Worm (Caenorhabditis elegans) whole organism, midembryonic: ENCODE results near the gene C25H3.11.

Experiments used
- flt-1 ChIP-seq: fragments of 200-800 bp; sonication (Bioruptor generic); IDR thresholded peaks from 2 replicates; pipeline ENCODE4 v1.3.6; 2022; ENCODE audit warnings: missing genetic modification characterization, missing compliant biosample characterization
- med-1 ChIP-seq: sonication (generic microtip); optimal IDR thresholded peaks from 2 replicates; lab custom pipeline; 2017; ENCODE audit warnings: missing genetic modification characterization, mild to moderate bottlenecking, missing compliant biosample characterization, antibody characterized with exemption, missing genetic modification reagents; ENCODE audit not compliant: insufficient read depth
- ztf-29 ChIP-seq: fragments of 200-800 bp; sonication (Bioruptor generic); IDR thresholded peaks from 2 replicates; pipeline ENCODE4 v1.3.6; 2022; ENCODE audit warnings: missing genetic modification reagents, missing genetic modification characterization, missing compliant biosample characterization

ce11 chrII:5712126-5712525, 23.3 kb upstream of the C25H3.11 start:
- TF ChIP-seq flt-1 (no peak), med-1 (GFP tag; lab: Kevin White, UChicago) (no peak), ztf-29 (GFP tag; lab: Robert Waterston, UW) (no peak)
